Fruit fly (Drosophila melanogaster): ENCODE data around the gene CG15201.

The CG15201 gene

DNA sequence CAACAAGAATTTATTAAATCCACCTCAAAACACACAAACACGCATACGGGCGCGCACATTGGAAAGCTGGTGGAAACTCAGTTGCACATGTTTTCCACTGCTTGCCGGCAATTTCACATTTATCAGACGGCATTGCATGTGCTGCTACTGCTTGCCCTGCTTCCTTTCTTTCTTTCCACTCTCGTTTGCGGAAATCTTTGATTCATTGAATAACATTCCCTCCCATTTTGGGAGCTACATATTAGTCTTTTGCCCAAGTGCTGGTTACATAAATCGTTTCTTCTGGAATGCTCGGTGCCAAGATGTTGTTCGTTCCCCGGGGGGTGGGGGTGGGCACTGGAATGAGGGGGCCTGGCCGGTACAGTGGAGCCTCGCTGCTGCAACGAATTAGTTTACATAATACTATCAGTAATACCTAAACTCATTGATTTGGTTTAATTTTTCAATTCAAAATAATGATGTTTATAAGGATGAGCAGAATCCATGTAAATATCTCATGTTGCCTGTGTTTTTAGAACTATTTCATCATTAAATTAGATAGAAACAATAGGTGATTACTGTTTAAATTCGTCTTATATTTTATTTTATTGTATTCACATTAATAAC is 35.0 kb upstream of the CG15201 start:
- TF ChIP-seq Hnf4 (GFP tag; optimal IDR thresholded peaks at IDR 0.05), result no peak
- TF ChIP-seq HLH106 (tag; optimal IDR thresholded peaks at IDR 0.05), result peak; percentile 24
- peak; percentile 35 for TF ChIP-seq N (GFP tag; optimal IDR thresholded peaks at IDR 0.05)
- TF ChIP-seq pan (optimal IDR thresholded peaks at IDR 0.05), result no peak

dm6 chrX:11109670-11110069 is 34.2 kb upstream of the CG15201 start:
- TF ChIP-seq dmrt93B (GFP tag; optimal IDR thresholded peaks at IDR 0.05) (no peak), CG32264 (GFP tag; optimal IDR thresholded peaks at IDR 0.05) (no peak), sage (GFP tag; optimal IDR thresholded peaks at IDR 0.05) (no peak), N (GFP tag; optimal IDR thresholded peaks at IDR 0.05) (no peak), br (GFP tag; optimal IDR thresholded peaks at IDR 0.05) (no peak), ey (GFP tag; optimal IDR thresholded peaks at IDR 0.05) (no peak), dsf (GFP tag; optimal IDR thresholded peaks at IDR 0.05; ENCODE audit: borderline replicate concordance) (no peak), foxo (GFP tag; optimal IDR thresholded peaks at IDR 0.05) (no peak), pan (optimal IDR thresholded peaks at IDR 0.05) (no peak), rgr (GFP tag; optimal IDR thresholded peaks at IDR 0.05) (no peak), jim (GFP tag; optimal IDR thresholded peaks at IDR 0.05) (no peak), OdsH (GFP tag; optimal IDR thresholded peaks at IDR 0.05) (no peak), Hr78 (GFP tag; optimal IDR thresholded peaks at IDR 0.05) (no peak), Rel (GFP tag; optimal IDR thresholded peaks at IDR 0.05) (no peak), Rel (tag; optimal IDR thresholded peaks at IDR 0.05) (no peak), HLH106 (tag; optimal IDR thresholded peaks at IDR 0.05) (no peak), GATAd (GFP tag; optimal IDR thresholded peaks at IDR 0.05) (no peak)

DNA sequence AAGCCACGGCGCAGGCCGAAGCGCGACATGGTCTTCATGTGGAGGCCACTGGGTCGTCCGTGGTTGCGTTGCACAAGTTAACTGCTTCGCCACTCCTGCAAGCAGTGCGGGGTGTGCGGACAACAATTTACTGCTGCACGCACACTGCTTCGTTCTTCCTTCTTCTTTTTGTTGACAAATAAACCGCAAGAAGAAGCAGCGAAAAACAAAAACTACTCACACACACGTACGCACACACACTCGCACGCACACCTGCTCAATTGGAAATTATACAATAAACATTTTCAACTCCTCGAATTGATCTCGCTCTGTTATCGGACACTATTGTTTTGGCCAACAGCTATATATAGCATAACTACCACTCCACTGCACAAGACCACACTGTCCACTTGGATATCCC is 20.4 kb upstream of the CG15201 start:
- TF ChIP-seq N (GFP tag; optimal IDR thresholded peaks at IDR 0.05) (no peak), br (GFP tag; optimal IDR thresholded peaks at IDR 0.05) (no peak), woc (GFP tag; optimal IDR thresholded peaks at IDR 0.05) (no peak), Jra (GFP tag; optimal IDR thresholded peaks at IDR 0.05) (no peak)

DNA sequence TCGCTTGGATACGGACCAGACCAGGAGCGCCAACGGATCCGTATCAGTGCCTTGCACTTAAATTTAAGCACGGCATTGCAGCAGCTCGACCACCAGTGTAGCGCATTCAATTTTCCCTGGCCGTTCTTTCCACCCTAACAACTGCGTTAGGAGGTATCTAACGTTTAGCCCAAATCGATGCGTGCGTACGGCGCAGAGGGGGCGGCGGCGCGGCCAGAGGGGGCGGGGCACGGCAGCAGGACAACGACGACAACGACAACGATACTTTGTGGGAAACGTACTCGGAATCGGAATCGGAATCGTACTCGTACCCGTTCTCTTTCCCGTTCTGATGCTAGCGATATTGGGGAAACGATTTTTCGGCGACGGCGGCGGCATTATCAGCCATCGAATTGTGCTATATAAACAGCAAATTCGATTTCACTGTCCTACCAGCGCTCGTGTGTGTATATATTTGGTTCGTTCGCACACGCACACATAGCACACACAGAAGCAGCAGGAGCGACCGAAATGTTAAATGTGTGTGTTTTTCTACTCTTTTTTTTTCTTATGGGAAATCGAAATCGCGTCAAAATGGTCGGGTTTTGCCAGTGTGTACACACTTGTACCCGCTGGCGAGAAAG is 19.7 kb upstream of the CG15201 start, which contains the start of gene CG11122:
TSS of gene CG11122 (minus strand) at position 601 of the 623 bp plus-strand sequence.
- TF ChIP-seq CrebA (GFP tag; optimal IDR thresholded peaks at IDR 0.05; ENCODE audit: borderline replicate concordance), result no peak
- peak; percentile 24 for TF ChIP-seq jim (GFP tag; optimal IDR thresholded peaks at IDR 0.05)
- TF ChIP-seq Rel (GFP tag; optimal IDR thresholded peaks at IDR 0.05), result no peak
- peak; percentile 6 for TF ChIP-seq Rel (tag; optimal IDR thresholded peaks at IDR 0.05)

DNA sequence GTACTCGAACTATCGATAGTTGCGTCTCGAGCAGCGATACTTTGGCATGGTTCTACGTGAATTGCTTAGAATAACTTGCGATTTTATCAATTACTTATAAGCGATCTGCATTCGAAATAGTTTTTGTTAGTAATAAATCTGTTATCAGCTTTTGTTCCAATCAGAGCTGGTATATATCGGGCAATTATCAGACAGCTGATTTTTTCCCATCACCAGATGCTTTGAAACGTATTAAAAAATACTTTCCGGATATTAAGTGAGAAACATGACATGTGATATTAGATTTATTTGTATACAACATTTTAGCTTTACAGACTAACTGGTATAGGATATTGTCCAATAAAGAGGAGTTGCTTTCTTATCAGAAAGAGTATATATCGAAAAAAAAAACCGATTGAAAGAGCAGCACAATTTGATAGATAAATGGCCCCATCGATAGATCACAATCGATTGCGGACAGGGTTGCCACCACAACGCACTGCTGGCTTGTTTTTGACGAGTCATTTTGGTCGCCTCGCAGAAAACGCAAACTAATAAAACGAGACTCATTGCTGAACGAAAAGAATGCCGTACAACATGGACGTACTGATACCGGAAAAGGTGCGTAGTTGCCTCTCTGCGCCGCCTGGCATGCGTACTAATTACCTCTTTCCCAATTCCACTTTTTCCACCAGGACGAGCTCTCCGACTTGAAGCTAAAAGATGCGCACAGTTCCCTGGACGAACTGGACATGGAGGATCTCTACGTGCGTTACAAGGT is 19.0 kb upstream of the CG15201 start, which contains the start of gene Rpt3:
TSS of gene Rpt3 (plus strand) at position 353 of the 760 bp plus-strand sequence.
- TF ChIP-seq dl (GFP tag; optimal IDR thresholded peaks at IDR 0.05; ENCODE audit: insufficient read depth in 1 of 2, partially characterized antibody in 2 of 2) (no peak), foxo (GFP tag; optimal IDR thresholded peaks at IDR 0.05) (peak in 1 of 2 experiments; percentile 24), Hnf4 (GFP tag; optimal IDR thresholded peaks at IDR 0.05) (no peak), OdsH (GFP tag; optimal IDR thresholded peaks at IDR 0.05) (no peak)

DNA sequence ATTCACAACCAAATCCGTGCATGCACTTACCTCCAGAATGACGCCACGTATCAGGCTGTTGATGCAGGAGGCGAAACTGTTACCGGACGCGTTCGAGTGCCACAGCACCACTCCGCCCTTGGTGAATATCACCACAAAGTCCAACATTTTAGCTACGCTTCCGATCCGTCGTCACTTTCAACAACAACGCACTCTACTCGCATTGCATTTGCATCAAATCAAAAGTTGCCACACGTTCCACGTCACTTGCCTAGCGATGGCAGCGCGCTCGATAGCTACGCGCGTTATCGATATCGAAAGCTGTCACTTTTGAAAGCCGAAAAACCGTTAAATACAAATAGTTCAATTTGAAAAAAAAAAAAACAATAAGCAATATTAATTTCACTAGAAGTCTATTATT is 15.1 kb upstream of the CG15201 start, which contains the start of gene SrpRalpha:
TSS of gene SrpRalpha (minus strand) at position 260 of the 400 bp plus-strand sequence.
- TF ChIP-seq tai (GFP tag; optimal IDR thresholded peaks at IDR 0.05), result no peak
- TF ChIP-seq h (GFP tag; optimal IDR thresholded peaks at IDR 0.05), result peak; percentile 0
- TF ChIP-seq rgr (GFP tag; optimal IDR thresholded peaks at IDR 0.05), result peak; percentile 37
- TF ChIP-seq dmrt93B (GFP tag; optimal IDR thresholded peaks at IDR 0.05), result no peak

dm6 chrX:11132312-11132711 is 11.6 kb upstream of the CG15201 start, which contains the start of gene CG44385:
CG44385 (minus strand) TSS chrX:11132412.
- TF ChIP-seq dmrt93B (GFP tag; optimal IDR thresholded peaks at IDR 0.05) (no peak), br (GFP tag; optimal IDR thresholded peaks at IDR 0.05) (no peak), lola (GFP tag; optimal IDR thresholded peaks at IDR 0.05) (no peak), N (GFP tag; optimal IDR thresholded peaks at IDR 0.05) (no peak), fru (GFP tag; optimal IDR thresholded peaks at IDR 0.05) (no peak), Vsx2 (GFP tag; optimal IDR thresholded peaks at IDR 0.05; ENCODE audit: partially characterized antibody) (no peak), rgr (GFP tag; optimal IDR thresholded peaks at IDR 0.05) (no peak), sage (GFP tag; optimal IDR thresholded peaks at IDR 0.05) (no peak), ey (GFP tag; optimal IDR thresholded peaks at IDR 0.05) (no peak), h (GFP tag; optimal IDR thresholded peaks at IDR 0.05) (no peak), Abd-B (GFP tag; optimal IDR thresholded peaks at IDR 0.05) (no peak), HLH106 (tag; optimal IDR thresholded peaks at IDR 0.05) (no peak), dl (GFP tag; optimal IDR thresholded peaks at IDR 0.05; ENCODE audit: insufficient read depth in 1 of 2, partially characterized antibody in 2 of 2) (no peak), Hnf4 (GFP tag; optimal IDR thresholded peaks at IDR 0.05) (no peak), Mio (GFP tag; optimal IDR thresholded peaks at IDR 0.05) (no peak), CrebA (GFP tag; optimal IDR thresholded peaks at IDR 0.05; ENCODE audit: borderline replicate concordance) (no peak), Dif (GFP tag; optimal IDR thresholded peaks at IDR 0.05; ENCODE audit: partially characterized antibody) (no peak), psq (GFP tag; optimal IDR thresholded peaks at IDR 0.05) (no peak), brk (GFP tag; optimal IDR thresholded peaks at IDR 0.05) (no peak), tai (GFP tag; optimal IDR thresholded peaks at IDR 0.05) (no peak)
